Worm (Caenorhabditis elegans): ENCODE results near the gene Y46G5A.14.
"Not testable (repeated sequence)": the region's sequence is repeated elsewhere in the genome, so short reads cannot be mapped to it uniquely, and the experiment has no call there.

DNA sequence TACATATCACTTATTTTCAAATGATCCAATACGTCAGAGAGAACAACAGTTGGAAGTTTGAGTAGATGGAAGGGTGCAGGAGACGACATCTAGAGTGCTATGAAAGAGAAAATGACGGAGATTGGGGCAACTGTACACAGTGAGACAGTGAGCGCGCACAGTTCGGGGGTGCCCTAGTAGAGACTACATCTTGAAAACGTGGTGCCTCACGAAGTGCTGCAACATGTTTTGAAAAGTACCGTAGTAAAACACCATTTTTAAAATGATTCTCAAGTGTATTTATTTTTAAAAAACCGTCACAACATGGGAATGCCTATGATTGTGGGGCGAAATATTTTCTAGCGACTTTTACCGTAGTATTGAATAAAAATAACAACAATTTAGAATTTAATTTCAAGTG, 20.8 kb upstream of the Y46G5A.14 start, which contains the start of gene Y46G5A.39:
- TF ChIP-seq flt-1 (GFP tag; IDR thresholded peaks at IDR 0.05); hnd-1 (tag; optimal IDR thresholded peaks at IDR 0.05): not testable (repeated sequence)
